Fruit fly (Drosophila melanogaster): ENCODE data around the gene nkd.
A peak's percentile ranks its signal among the peaks of the same experiment; 100 is the strongest.

Gene nkd

dm6 chr3L:19018440-19018839, 26.8 kb downstream of the nkd start (continued):
- TF ChIP-seq CG18011 (GFP tag; optimal IDR thresholded peaks at IDR 0.05), result no peak
- TF ChIP-seq CG3407 (GFP tag; optimal IDR thresholded peaks at IDR 0.05), result no peak
- no peak for TF ChIP-seq CG11723 (GFP tag; optimal IDR thresholded peaks at IDR 0.05)
- no peak for TF ChIP-seq vfl (GFP tag; optimal IDR thresholded peaks at IDR 0.05)
- no peak for TF ChIP-seq CG5953 (GFP tag; IDR thresholded peaks at IDR 0.05)
- TF ChIP-seq inv (GFP tag; IDR thresholded peaks at IDR 0.05; ENCODE audit: partially characterized antibody), result no peak
- peak; percentile 23; the same call in 1 of the 2 replicates for TF ChIP-seq ranshi (GFP tag; IDR thresholded peaks at IDR 0.05)
- TF ChIP-seq Pdp1 (GFP tag; optimal IDR thresholded peaks at IDR 0.05), result peak in 1 of 2 experiments; percentile 96
- TF ChIP-seq HLHmδ (GFP tag; optimal IDR thresholded peaks at IDR 0.05), result no peak
- no peak for TF ChIP-seq CG13287 (GFP tag; IDR thresholded peaks at IDR 0.05; ENCODE audit: partially characterized antibody)
- TF ChIP-seq nmo (GFP tag; optimal IDR thresholded peaks at IDR 0.05), result no peak
- no peak for TF ChIP-seq CG12071 (GFP tag; optimal IDR thresholded peaks at IDR 0.05)
- TF ChIP-seq Fer3 (tag; optimal IDR thresholded peaks at IDR 0.05), result no peak
- no peak for TF ChIP-seq wek (GFP tag; optimal IDR thresholded peaks at IDR 0.05)
- TF ChIP-seq CG10543 (GFP tag; optimal IDR thresholded peaks at IDR 0.05), result peak; percentile 15
- no peak for TF ChIP-seq pb (GFP tag; optimal IDR thresholded peaks at IDR 0.05)
- TF ChIP-seq Taf1 (GFP tag; IDR thresholded peaks at IDR 0.05), result no peak
- TF ChIP-seq grau (tag; optimal IDR thresholded peaks at IDR 0.05), result no peak
- no peak for TF ChIP-seq Eip74EF (GFP tag; optimal IDR thresholded peaks at IDR 0.05)
- TF ChIP-seq crp (GFP tag; optimal IDR thresholded peaks at IDR 0.05), result no peak
- no peak for TF ChIP-seq CG15073 (GFP tag; optimal IDR thresholded peaks at IDR 0.05)
- TF ChIP-seq Med (GFP tag), result peak; percentile 47
- TF ChIP-seq sima (GFP tag; optimal IDR thresholded peaks at IDR 0.05), result no peak
- TF ChIP-seq Hmr (GFP tag; optimal IDR thresholded peaks at IDR 0.05), result no peak
- TF ChIP-seq CG10274 (GFP tag; optimal IDR thresholded peaks at IDR 0.05), result no peak
- no peak for TF ChIP-seq CG16813 (GFP tag; IDR thresholded peaks at IDR 0.05; ENCODE audit: partially characterized antibody)
- TF ChIP-seq CG2199 (GFP tag; IDR thresholded peaks at IDR 0.05), result 0 out of 3 replicates have a peak, but pooled peaks have one; percentile 44
- TF ChIP-seq Nf-YC (tag; optimal IDR thresholded peaks at IDR 0.05), result no peak
- no peak for TF ChIP-seq kni (GFP tag; optimal IDR thresholded peaks at IDR 0.05)
- TF ChIP-seq grn (GFP tag; optimal IDR thresholded peaks at IDR 0.05), result no peak
- TF ChIP-seq Antp (GFP tag; optimal IDR thresholded peaks at IDR 0.05), result peak; percentile 5
- TF ChIP-seq unc-4 (GFP tag; IDR thresholded peaks at IDR 0.05; ENCODE audit: partially characterized antibody), result no peak
- no peak for TF ChIP-seq ERR (GFP tag; optimal IDR thresholded peaks at IDR 0.05)
- no peak for TF ChIP-seq cas (GFP tag; IDR thresholded peaks at IDR 0.05)
- TF ChIP-seq ap (GFP tag; IDR thresholded peaks at IDR 0.05), result no peak
- no peak for TF ChIP-seq Doc2 (GFP tag; IDR thresholded peaks at IDR 0.05)
- TF ChIP-seq Ets65A (GFP tag), result peak; percentile 69
- TF ChIP-seq Sin3A (optimal IDR thresholded peaks at IDR 0.05), result no peak
- peak; percentile 23; the same call in 1 of the 2 replicates for TF ChIP-seq lmd (GFP tag; IDR thresholded peaks at IDR 0.05)
- no peak for TF ChIP-seq gro (GFP tag; optimal IDR thresholded peaks at IDR 0.05)
- TF ChIP-seq fru (optimal IDR thresholded peaks at IDR 0.05), result no peak
- TF ChIP-seq CG42726 (GFP tag; IDR thresholded peaks at IDR 0.05; ENCODE audit: partially characterized antibody), result no peak
- TF ChIP-seq CG16863 (GFP tag; optimal IDR thresholded peaks at IDR 0.05), result no peak
- peak; percentile 51; the same call in 1 of the 2 replicates for TF ChIP-seq CG32532 (GFP tag; IDR thresholded peaks at IDR 0.05)
- 0 out of 3 replicates have a peak, but pooled peaks have one; percentile 18 for TF ChIP-seq dysf (GFP tag; IDR thresholded peaks at IDR 0.05)
- TF ChIP-seq row (GFP tag; IDR thresholded peaks at IDR 0.05), result peak; percentile 36; the same call in 2 of the 3 replicates
- no peak for TF ChIP-seq odd (GFP tag; optimal IDR thresholded peaks at IDR 0.05)
- peak; percentile 36; the same call in 1 of the 2 replicates for TF ChIP-seq CG14441 (GFP tag; IDR thresholded peaks at IDR 0.05)
- TF ChIP-seq Spps (tag; optimal IDR thresholded peaks at IDR 0.05), result no peak
- no peak for TF ChIP-seq pros (GFP tag; optimal IDR thresholded peaks at IDR 0.05)
- no peak for TF ChIP-seq cad (GFP tag; optimal IDR thresholded peaks at IDR 0.05)
